Fruit fly (Drosophila melanogaster): ENCODE results near the gene CG44098.

The CG44098 gene

dm6 chr3R:4821098-4821605, 48.2 kb upstream of the CG44098 start, which contains the start of gene CG14657 (continued):
- TF ChIP-seq CG4328 (GFP tag; optimal IDR thresholded peaks at IDR 0.05) = no peak
- no peak for TF ChIP-seq sima (GFP tag; optimal IDR thresholded peaks at IDR 0.05)
- peak; percentile 58 for TF ChIP-seq lbe (GFP tag; optimal IDR thresholded peaks at IDR 0.05)
- TF ChIP-seq Nf-YB (GFP tag; optimal IDR thresholded peaks at IDR 0.05) = no peak
- no peak for TF ChIP-seq Abd-B (GFP tag; optimal IDR thresholded peaks at IDR 0.05)
- peak; percentile 14 for TF ChIP-seq CG10979 (tag; optimal IDR thresholded peaks at IDR 0.05)
- TF ChIP-seq Dbx (GFP tag; IDR thresholded peaks at IDR 0.05) = no peak
- no peak for TF ChIP-seq CG18262 (tag; optimal IDR thresholded peaks at IDR 0.05)
- no peak for TF ChIP-seq emc (GFP tag; optimal IDR thresholded peaks at IDR 0.05)
- TF ChIP-seq CG10147 (GFP tag; optimal IDR thresholded peaks at IDR 0.05) = peak; percentile 39
- TF ChIP-seq zfh2 (GFP tag; optimal IDR thresholded peaks at IDR 0.05) = no peak
- TF ChIP-seq cad (GFP tag; optimal IDR thresholded peaks at IDR 0.05) = no peak
- TF ChIP-seq CG1603 (tag; optimal IDR thresholded peaks at IDR 0.05) = peak; percentile 38
- no peak for TF ChIP-seq Camta (GFP tag; optimal IDR thresholded peaks at IDR 0.05)
- no peak for TF ChIP-seq Jarid2 (GFP tag; optimal IDR thresholded peaks at IDR 0.05)
- no peak for TF ChIP-seq ttk (GFP tag; IDR thresholded peaks at IDR 0.05)
- no peak for TF ChIP-seq CG11504 (tag; optimal IDR thresholded peaks at IDR 0.05)
- TF ChIP-seq CG3163 (GFP tag; optimal IDR thresholded peaks at IDR 0.05) = no peak
- no peak for TF ChIP-seq CG8359 (GFP tag; optimal IDR thresholded peaks at IDR 0.05; ENCODE audit: borderline replicate concordance)
- no peak for TF ChIP-seq CG4707 (GFP tag; optimal IDR thresholded peaks at IDR 0.05)
- TF ChIP-seq nmo (GFP tag; optimal IDR thresholded peaks at IDR 0.05) = peak; percentile 29
- TF ChIP-seq nom (GFP tag; optimal IDR thresholded peaks at IDR 0.05) = peak; percentile 23
- peak; percentile 23 for TF ChIP-seq bigmax (GFP tag; optimal IDR thresholded peaks at IDR 0.05)
- TF ChIP-seq CG9215 (GFP tag; IDR thresholded peaks at IDR 0.05) = no peak
- TF ChIP-seq pros (GFP tag; optimal IDR thresholded peaks at IDR 0.05) = no peak
- TF ChIP-seq CG2678 (tag; optimal IDR thresholded peaks at IDR 0.05) = no peak
- no peak for TF ChIP-seq sqz (GFP tag; optimal IDR thresholded peaks at IDR 0.05)
- no peak for TF ChIP-seq CG30431 (GFP tag; optimal IDR thresholded peaks at IDR 0.05)
- TF ChIP-seq peb (GFP tag; IDR thresholded peaks at IDR 0.05) = no peak
- no peak for TF ChIP-seq CG31224 (GFP tag; IDR thresholded peaks at IDR 0.05)
- TF ChIP-seq CG7372 (GFP tag; IDR thresholded peaks at IDR 0.05) = no peak
- TF ChIP-seq lilli (GFP tag; optimal IDR thresholded peaks at IDR 0.05) = no peak
- no peak for TF ChIP-seq jigr1 (GFP tag; IDR thresholded peaks at IDR 0.05)
- peak; percentile 94 for TF ChIP-seq Dp (GFP tag; optimal IDR thresholded peaks at IDR 0.05)
- TF ChIP-seq CG12299 (tag; optimal IDR thresholded peaks at IDR 0.05) = peak; percentile 60
- peak; percentile 40 for TF ChIP-seq CG15601 (tag; optimal IDR thresholded peaks at IDR 0.05)
- TF ChIP-seq bowl (GFP tag; IDR thresholded peaks at IDR 0.05) = no peak
- TF ChIP-seq tll (GFP tag; optimal IDR thresholded peaks at IDR 0.05) = no peak
- TF ChIP-seq CG14710 (tag; optimal IDR thresholded peaks at IDR 0.05) = peak; percentile 49
- TF ChIP-seq hth (optimal IDR thresholded peaks at IDR 0.05) = no peak
- peak; percentile 97 for TF ChIP-seq CG12155 (GFP tag; optimal IDR thresholded peaks at IDR 0.05)
- TF ChIP-seq ranshi (GFP tag; IDR thresholded peaks at IDR 0.05) = no peak
- peak; percentile 98 for TF ChIP-seq sna (GFP tag; IDR thresholded peaks at IDR 0.05; ENCODE audit: partially characterized antibody)
- no peak for TF ChIP-seq Kr (GFP tag; optimal IDR thresholded peaks at IDR 0.05)
- no peak for TF ChIP-seq CG15073 (GFP tag; optimal IDR thresholded peaks at IDR 0.05)
- no peak for TF ChIP-seq sc (optimal IDR thresholded peaks at IDR 0.05)
- no peak for TF ChIP-seq sc (GFP tag; optimal IDR thresholded peaks at IDR 0.05)
- TF ChIP-seq dimm (GFP tag; IDR thresholded peaks at IDR 0.05) = no peak
- no peak for TF ChIP-seq fd64A (GFP tag; optimal IDR thresholded peaks at IDR 0.05)
- TF ChIP-seq Atf3 (GFP tag; optimal IDR thresholded peaks at IDR 0.05) = no peak
- no peak for TF ChIP-seq Chrac-16 (GFP tag; optimal IDR thresholded peaks at IDR 0.05)
